Worm (Caenorhabditis elegans) whole organism, late embryonic: ENCODE data around the gene pph-2.

Experiments used
- C08G9.2 ChIP-seq: sonication (generic microtip); optimal IDR thresholded peaks from 2 replicates; lab custom pipeline; 2016; ENCODE audit warnings: mild to moderate bottlenecking, missing genetic modification characterization, moderate library complexity, missing compliant biosample characterization
- C38D4.7 ChIP-seq: fragments of 200-800 bp; sonication (Bioruptor generic); optimal IDR thresholded peaks from 2 replicates; lab custom pipeline; 2018; ENCODE audit warnings: mild to moderate bottlenecking, missing genetic modification characterization, moderate library complexity, missing compliant biosample characterization
- F13H6.1 ChIP-seq: sonication (generic microtip); optimal IDR thresholded peaks from 2 replicates; lab custom pipeline; 2016; ENCODE audit warnings: missing genetic modification characterization, missing compliant biosample characterization
- K02D7.2 ChIP-seq: sonication (generic microtip); optimal IDR thresholded peaks from 2 replicates; lab custom pipeline; 2017; ENCODE audit warnings: mild to moderate bottlenecking, missing genetic modification characterization, missing compliant biosample characterization
- K09A11.1 ChIP-seq: sonication (generic microtip); optimal IDR thresholded peaks from 2 replicates; lab custom pipeline; 2017; ENCODE audit warnings: antibody characterized with exemption, mild to moderate bottlenecking, missing genetic modification characterization, missing compliant biosample characterization; ENCODE audit not compliant: insufficient read depth
- T23F11.4 ChIP-seq: fragments of 200-800 bp; sonication (Bioruptor generic); optimal IDR thresholded peaks from 2 replicates; lab custom pipeline; 2018; ENCODE audit warnings: mild to moderate bottlenecking, missing genetic modification characterization, missing compliant biosample characterization
- ama-1 ChIP-seq: fragments of 150-350 bp; optimal IDR thresholded peaks from 2 replicates; lab custom pipeline; 2014
- ceh-14 ChIP-seq: sonication (generic microtip); optimal IDR thresholded peaks from 2 replicates; lab custom pipeline; 2016; ENCODE audit warnings: missing genotype, missing genetic modification characterization, missing compliant biosample characterization
- ceh-18 ChIP-seq: sonication (generic microtip); optimal IDR thresholded peaks from 2 replicates; lab custom pipeline; 2016; ENCODE audit warnings: missing genetic modification characterization, missing compliant biosample characterization
- ceh-19 ChIP-seq: fragments of 200-800 bp; sonication (Bioruptor generic); optimal IDR thresholded peaks from 2 replicates; lab custom pipeline; 2018; ENCODE audit warnings: mild to moderate bottlenecking, missing genetic modification characterization, missing compliant biosample characterization
- ceh-2 ChIP-seq: sonication (generic microtip); optimal IDR thresholded peaks from 2 replicates; lab custom pipeline; 2016; ENCODE audit warnings: missing genotype, missing genetic modification characterization, missing compliant biosample characterization
- ceh-22 ChIP-seq: sonication (generic microtip); optimal IDR thresholded peaks from 2 replicates; lab custom pipeline; 2017; ENCODE audit warnings: missing biosample characterization, missing genetic modification characterization
- ceh-30 ChIP-seq: fragments of 150-350 bp; optimal IDR thresholded peaks from 2 replicates; lab custom pipeline; 2014; ENCODE audit warnings: missing biosample characterization, missing genetic modification characterization
- ceh-31 ChIP-seq: sonication (generic microtip); optimal IDR thresholded peaks from 2 replicates; lab custom pipeline; 2016; ENCODE audit warnings: missing genetic modification characterization, missing compliant biosample characterization
- ceh-34 ChIP-seq: sonication (generic microtip); optimal IDR thresholded peaks from 2 replicates; lab custom pipeline; 2016; ENCODE audit warnings: mild to moderate bottlenecking, missing genetic modification characterization, missing compliant biosample characterization
- ceh-45 ChIP-seq: fragments of 200-800 bp; sonication (Bioruptor generic); IDR thresholded peaks from 2 replicates; pipeline ENCODE4 v1.3.6; 2022; ENCODE audit warnings: missing genetic modification reagents, missing genetic modification characterization, missing compliant biosample characterization
- ceh-48 ChIP-seq: sonication (generic microtip); optimal IDR thresholded peaks from 2 replicates; lab custom pipeline; 2016; ENCODE audit warnings: missing genetic modification characterization, inconsistent platforms, missing compliant biosample characterization
- ceh-9 ChIP-seq: sonication (generic microtip); optimal IDR thresholded peaks from 2 replicates; lab custom pipeline; 2016; ENCODE audit warnings: mild to moderate bottlenecking, missing genetic modification characterization, inconsistent platforms, missing compliant biosample characterization
- dmd-4 ChIP-seq: sonication (generic microtip); optimal IDR thresholded peaks from 2 replicates; lab custom pipeline; 2016; ENCODE audit warnings: borderline replicate concordance, missing genetic modification characterization, missing compliant biosample characterization
- dve-1 ChIP-seq: sonication (generic microtip); optimal IDR thresholded peaks from 2 replicates; lab custom pipeline; 2017; ENCODE audit warnings: antibody characterized with exemption, mild to moderate bottlenecking, missing genetic modification characterization, missing compliant biosample characterization
- elt-2 ChIP-seq: sonication (generic microtip); optimal IDR thresholded peaks from 2 replicates; lab custom pipeline; 2016; ENCODE audit warnings: missing genetic modification reagents, missing genetic modification characterization, missing compliant biosample characterization
- elt-4 ChIP-seq: sonication (generic microtip); optimal IDR thresholded peaks from 2 replicates; lab custom pipeline; 2016; ENCODE audit warnings: missing genetic modification characterization, missing compliant biosample characterization
- ets-4 ChIP-seq: sonication (generic microtip); optimal IDR thresholded peaks from 2 replicates; lab custom pipeline; 2016; ENCODE audit warnings: missing genetic modification characterization, missing compliant biosample characterization
- eyg-1 ChIP-seq: sonication (generic microtip); optimal IDR thresholded peaks from 2 replicates; lab custom pipeline; 2016; ENCODE audit warnings: missing genotype, missing genetic modification characterization, missing compliant biosample characterization
- fax-1 ChIP-seq: sonication (generic microtip); optimal IDR thresholded peaks from 2 replicates; lab custom pipeline; 2016; ENCODE audit warnings: missing genotype, missing genetic modification characterization, missing compliant biosample characterization
- fkh-10 ChIP-seq: fragments of 150-350 bp; optimal IDR thresholded peaks from 2 replicates; lab custom pipeline; 2014; ENCODE audit warnings: missing biosample characterization, missing genetic modification reagents, missing genetic modification characterization
- fkh-6 ChIP-seq: sonication (generic microtip); optimal IDR thresholded peaks from 2 replicates; lab custom pipeline; 2016; ENCODE audit warnings: missing genetic modification characterization, missing compliant biosample characterization
- hlh-13 ChIP-seq: fragments of 200-800 bp; sonication (Bioruptor generic); optimal IDR thresholded peaks from 2 replicates; lab custom pipeline; 2018; ENCODE audit warnings: mild to moderate bottlenecking, missing genetic modification characterization, missing compliant biosample characterization
- hlh-15 ChIP-seq: sonication (generic microtip); optimal IDR thresholded peaks from 2 replicates; lab custom pipeline; 2016; ENCODE audit warnings: missing genetic modification characterization, missing compliant biosample characterization
- hlh-30 ChIP-seq: sonication (generic microtip); optimal IDR thresholded peaks from 2 replicates; lab custom pipeline; 2017; ENCODE audit warnings: antibody characterized with exemption, missing genetic modification characterization, missing compliant biosample characterization; ENCODE audit not compliant: insufficient read depth
- hlh-6 ChIP-seq: sonication (generic microtip); optimal IDR thresholded peaks from 2 replicates; lab custom pipeline; 2016; ENCODE audit warnings: missing genotype, missing genetic modification characterization, missing compliant biosample characterization
- hlh-8 ChIP-seq: sonication (generic microtip); optimal IDR thresholded peaks from 2 replicates; lab custom pipeline; 2016; ENCODE audit warnings: missing genotype, missing genetic modification characterization, missing compliant biosample characterization
- lim-6 ChIP-seq: sonication (generic microtip); optimal IDR thresholded peaks from 2 replicates; lab custom pipeline; 2016; ENCODE audit warnings: missing genetic modification characterization, missing compliant biosample characterization
- madf-2 ChIP-seq: sonication (generic microtip); optimal IDR thresholded peaks from 2 replicates; lab custom pipeline; 2017; ENCODE audit warnings: missing genetic modification characterization, missing compliant biosample characterization
- mec-3 ChIP-seq: sonication (generic microtip); optimal IDR thresholded peaks from 2 replicates; lab custom pipeline; 2016; ENCODE audit warnings: borderline replicate concordance, missing genetic modification characterization, missing compliant biosample characterization
- nfya-1 ChIP-seq: sonication (generic microtip); optimal IDR thresholded peaks from 2 replicates; lab custom pipeline; 2017; ENCODE audit warnings: missing genetic modification characterization, mild to moderate bottlenecking, missing compliant biosample characterization, antibody characterized with exemption, moderate library complexity
- pag-3 ChIP-seq: sonication (generic microtip); optimal IDR thresholded peaks from 2 replicates; lab custom pipeline; 2016; ENCODE audit warnings: missing compliant biosample characterization, missing genetic modification characterization, borderline replicate concordance
- pat-9 ChIP-seq: fragments of 200-800 bp; sonication (Bioruptor generic); optimal IDR thresholded peaks from 2 replicates; lab custom pipeline; 2018; ENCODE audit warnings: mild to moderate bottlenecking, missing genetic modification characterization, moderate library complexity, missing compliant biosample characterization
- ref-2 ChIP-seq: sonication (generic microtip); optimal IDR thresholded peaks from 2 replicates; lab custom pipeline; 2016; ENCODE audit warnings: missing genetic modification characterization, missing compliant biosample characterization
- rnt-1 ChIP-seq: sonication (generic microtip); optimal IDR thresholded peaks from 2 replicates; lab custom pipeline; 2016; ENCODE audit warnings: missing genetic modification characterization, missing compliant biosample characterization
- sox-4 ChIP-seq: sonication (generic microtip); optimal IDR thresholded peaks from 2 replicates; lab custom pipeline; 2017; ENCODE audit warnings: mild to moderate bottlenecking, missing genetic modification characterization, inconsistent platforms, missing compliant biosample characterization
- syd-9 ChIP-seq: sonication (generic microtip); optimal IDR thresholded peaks from 2 replicates; lab custom pipeline; 2016; ENCODE audit warnings: mild to moderate bottlenecking, missing genetic modification characterization, moderate library complexity, missing compliant biosample characterization
- tbx-2 ChIP-seq: sonication (generic microtip); optimal IDR thresholded peaks from 2 replicates; lab custom pipeline; 2016; ENCODE audit warnings: missing genetic modification characterization, missing compliant biosample characterization
- unc-42 ChIP-seq: sonication (generic microtip); optimal IDR thresholded peaks from 2 replicates; lab custom pipeline; 2016; ENCODE audit warnings: missing genotype, missing genetic modification characterization, missing compliant biosample characterization
- unc-55 ChIP-seq: sonication (generic microtip); optimal IDR thresholded peaks from 2 replicates; lab custom pipeline; 2017; ENCODE audit warnings: missing biosample characterization, missing genetic modification reagents, missing genetic modification characterization
- unc-86 ChIP-seq: sonication (generic microtip); optimal IDR thresholded peaks from 2 replicates; lab custom pipeline; 2016; ENCODE audit warnings: missing genetic modification characterization, missing compliant biosample characterization
- zip-5 ChIP-seq: sonication (generic microtip); optimal IDR thresholded peaks from 2 replicates; lab custom pipeline; 2016; ENCODE audit warnings: missing genetic modification characterization, missing compliant biosample characterization
- ztf-16 ChIP-seq: sonication (generic microtip); optimal IDR thresholded peaks from 2 replicates; lab custom pipeline; 2017; ENCODE audit warnings: missing genetic modification characterization, missing compliant biosample characterization

pph-2 gene

DNA sequence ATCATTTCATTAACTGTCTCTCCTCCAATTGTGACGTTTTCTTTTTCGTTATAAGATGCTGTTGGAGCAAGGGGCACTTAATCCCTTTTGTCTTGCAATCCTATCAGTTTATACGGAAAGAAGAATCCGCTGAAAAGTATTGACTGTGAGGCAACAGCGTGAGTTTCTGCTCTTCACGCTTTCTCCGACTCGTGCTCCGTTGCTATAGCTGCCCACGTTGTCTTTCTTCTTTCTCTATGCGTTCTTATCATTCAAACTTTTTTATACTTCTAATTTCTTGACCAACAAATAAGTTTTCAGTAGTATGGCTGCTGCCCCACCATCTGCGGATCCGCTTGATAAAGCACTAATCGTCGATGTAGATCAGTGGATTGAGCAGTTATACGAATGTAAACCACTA, 19.4 kb downstream of the pph-2 start, which contains the start of gene let-92:
Gene let-92 (plus strand): TSS at position 301 of the 400 bp plus-strand sequence.
- TF ChIP-seq mec-3 (tag; lab: Kevin White, UChicago) (no peak), pag-3 (no peak), zip-5 (tag; lab: Kevin White, UChicago) (no peak), K09A11.1 (tag; lab: Kevin White, UChicago) (no peak), dmd-4 (tag; lab: Kevin White, UChicago) (no peak), nfya-1 (tag; lab: Kevin White, UChicago) (no peak), ama-1 (no peak), lim-6 (no peak), ceh-45 (GFP tag; lab: Robert Waterston, UW) (no peak), hlh-8 (tag; lab: Kevin White, UChicago) (no peak), ceh-31 (tag; lab: Kevin White, UChicago) (no peak), C38D4.7 (no peak), ztf-16 (no peak), ceh-22 (no peak), hlh-13 (no peak), ceh-19 (GFP tag; lab: Kevin White, UChicago) (no peak), K02D7.2 (tag; lab: Kevin White, UChicago) (no peak), ceh-2 (tag; lab: Kevin White, UChicago) (no peak), elt-4 (tag; lab: Kevin White, UChicago) (no peak)

DNA sequence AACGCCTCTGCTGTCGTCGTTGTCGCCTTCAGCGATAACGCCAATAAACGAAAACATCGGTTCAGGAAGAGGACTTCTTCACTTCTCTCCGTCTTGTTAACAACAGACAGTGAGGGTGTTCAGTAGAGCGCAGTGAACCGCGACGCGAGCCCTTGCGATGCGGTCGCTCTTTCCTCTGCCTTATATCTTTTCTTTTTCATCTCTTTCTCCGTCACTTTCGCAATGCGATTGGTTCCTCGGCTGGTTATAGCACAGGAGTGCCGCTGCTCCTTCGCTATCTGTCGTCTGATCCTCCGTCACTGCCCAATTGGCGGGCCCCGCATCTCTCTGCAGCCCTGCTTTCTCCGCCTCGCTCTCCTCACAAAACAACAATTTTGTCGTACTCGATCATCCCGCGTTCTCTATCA, 20.4 kb downstream of the pph-2 start:
- TF ChIP-seq ceh-9 (tag; lab: Kevin White, UChicago) (no peak), tbx-2 (tag; lab: Kevin White, UChicago) (peak; percentile 89), fkh-10 (GFP tag; lab: Kevin White, UChicago) (no peak), unc-42 (tag; lab: Kevin White, UChicago) (peak; percentile 76), unc-86 (tag; lab: Kevin White, UChicago) (no peak), syd-9 (tag; lab: Kevin White, UChicago) (peak; percentile 15), madf-2 (tag; lab: Kevin White, UChicago) (no peak), F13H6.1 (tag; lab: Kevin White, UChicago) (peak; percentile 16), pat-9 (tag; lab: Kevin White, UChicago) (peak; percentile 47), unc-55 (peak; percentile 93), ets-4 (tag; lab: Kevin White, UChicago) (peak; percentile 10), T23F11.4 (peak; percentile 7), elt-2 (tag; lab: Kevin White, UChicago) (peak; percentile 8), ceh-14 (tag; lab: Kevin White, UChicago) (peak; percentile 36), rnt-1 (tag; lab: Kevin White, UChicago) (peak; percentile 84), ceh-34 (tag; lab: Kevin White, UChicago) (peak; percentile 72), ceh-30 (tag; lab: Kevin White, UChicago) (no peak), fax-1 (peak; percentile 42), hlh-6 (peak; percentile 44), ceh-18 (tag; lab: Kevin White, UChicago) (peak; percentile 92), dmd-4 (tag; lab: Kevin White, UChicago) (peak; percentile 47), eyg-1 (peak; percentile 59), pag-3 (peak; percentile 57), dve-1 (tag; lab: Kevin White, UChicago) (peak; percentile 61), hlh-15 (tag; lab: Kevin White, UChicago) (no peak), ceh-48 (tag; lab: Kevin White, UChicago) (peak; percentile 3), K09A11.1 (tag; lab: Kevin White, UChicago) (peak; percentile 6), nfya-1 (tag; lab: Kevin White, UChicago) (peak; percentile 98), ref-2 (tag; lab: Kevin White, UChicago) (peak; percentile 58), ceh-31 (tag; lab: Kevin White, UChicago) (peak; percentile 67), ceh-19 (GFP tag; lab: Kevin White, UChicago) (peak; percentile 3), C08G9.2 (tag; lab: Kevin White, UChicago) (peak; percentile 44), hlh-30 (tag; lab: Kevin White, UChicago) (no peak), fkh-6 (tag; lab: Kevin White, UChicago) (no peak), sox-4 (tag; lab: Kevin White, UChicago) (peak; percentile 5)
